Worm (Caenorhabditis elegans): Measurements from ENCODE around the gene C01G10.4.

C01G10.4 gene

ce11 chrV:15078560-15078959, 11.0 kb upstream of the C01G10.4 start:
- TF ChIP-seq F37D6.2 (tag; optimal IDR thresholded peaks at IDR 0.05), result no peak
- TF ChIP-seq arid-1 (GFP tag; conservative IDR thresholded peaks at IDR 0.05), result no peak
- TF ChIP-seq egl-43 (GFP tag; IDR thresholded peaks at IDR 0.05), result no peak
- TF ChIP-seq daf-16 (GFP tag; optimal IDR thresholded peaks at IDR 0.05), result no peak
- TF ChIP-seq daf-16 (tag; optimal IDR thresholded peaks at IDR 0.05), result no peak
- no peak for TF ChIP-seq pha-4 (GFP tag; IDR thresholded peaks at IDR 0.05)
- TF ChIP-seq pha-4 (tag; optimal IDR thresholded peaks at IDR 0.05), result no peak
- TF ChIP-seq set-16 (GFP tag; IDR thresholded peaks at IDR 0.05), result no peak
- TF ChIP-seq ctbp-1 (GFP tag; IDR thresholded peaks at IDR 0.05), result no peak
- TF ChIP-seq dve-1 (tag; optimal IDR thresholded peaks at IDR 0.05; ENCODE audit: insufficient read depth), result no peak
- TF ChIP-seq nhr-6 (tag; optimal IDR thresholded peaks at IDR 0.05), result no peak
- no peak for TF ChIP-seq nhr-41 (GFP tag; IDR thresholded peaks at IDR 0.05)
- no peak for TF ChIP-seq nhr-237 (tag; optimal IDR thresholded peaks at IDR 0.05)
- TF ChIP-seq Y5F2A.4 (GFP tag; optimal IDR thresholded peaks at IDR 0.05), result no peak
- no peak for TF ChIP-seq mxl-3 (GFP tag; optimal IDR thresholded peaks at IDR 0.05)
- no peak for TF ChIP-seq snpc-1.2 (GFP tag; IDR thresholded peaks at IDR 0.05)
- no peak for TF ChIP-seq spr-1 (tag; optimal IDR thresholded peaks at IDR 0.05)

- TF ChIP-seq nhr-77 (tag; optimal IDR thresholded peaks at IDR 0.05) (no peak), jun-1 (tag; optimal IDR thresholded peaks at IDR 0.05) (no peak), aha-1 (tag) (peak; percentile 31), spr-1 (tag; optimal IDR thresholded peaks at IDR 0.05) (peak; percentile 31), nhr-102 (tag; optimal IDR thresholded peaks at IDR 0.05) (peak; percentile 8), D1046.2 (GFP tag; IDR thresholded peaks at IDR 0.05) (no peak), F26F4.8 (GFP tag; conservative IDR thresholded peaks at IDR 0.05) (no peak), F44E2.7 (GFP tag; IDR thresholded peaks at IDR 0.05) (no peak), nhr-76 (tag; optimal IDR thresholded peaks at IDR 0.05) (no peak), F10B5.3 (tag; optimal IDR thresholded peaks at IDR 0.05) (no peak), Y48G9A.11 (GFP tag; IDR thresholded peaks at IDR 0.05) (no peak), rbr-2 (tag; optimal IDR thresholded peaks at IDR 0.05) (peak; percentile 36), Y105C5A.15 (GFP tag; IDR thresholded peaks at IDR 0.05) (no peak), nhr-6 (tag; optimal IDR thresholded peaks at IDR 0.05) (peak; percentile 69), daf-19 (GFP tag; conservative IDR thresholded peaks at IDR 0.05) (no peak), Y5F2A.4 (GFP tag; optimal IDR thresholded peaks at IDR 0.05) (no peak), ceh-82 (tag; optimal IDR thresholded peaks at IDR 0.05) (no peak), hlh-30 (tag; optimal IDR thresholded peaks at IDR 0.05; ENCODE audit: insufficient read depth) (peak; percentile 3), mep-1 (tag; optimal IDR thresholded peaks at IDR 0.05) (peak; percentile 48), nhr-11 (tag; optimal IDR thresholded peaks at IDR 0.05) (no peak), unc-130 (GFP tag; optimal IDR thresholded peaks at IDR 0.05) (peak; percentile 89), lin-29 (GFP tag; IDR thresholded peaks at IDR 0.05) (no peak), snpc-4 (tag; optimal IDR thresholded peaks at IDR 0.05) (no peak), mxl-3 (GFP tag; optimal IDR thresholded peaks at IDR 0.05) (no peak), nhr-237 (tag; optimal IDR thresholded peaks at IDR 0.05) (no peak), dpl-1 (GFP tag; optimal IDR thresholded peaks at IDR 0.05) (peak; percentile 63), dve-1 (tag; optimal IDR thresholded peaks at IDR 0.05; ENCODE audit: insufficient read depth) (peak; percentile 39), madf-9 (GFP tag; conservative IDR thresholded peaks at IDR 0.05) (0 out of 2 replicates have a peak, but pooled peaks have one; percentile 24), F49E8.2 (tag; optimal IDR thresholded peaks at IDR 0.05; ENCODE audit: borderline replicate concordance) (peak; percentile 1), Y75B8A.6 (GFP tag; IDR thresholded peaks at IDR 0.05) (no peak), aly-2 (tag; optimal IDR thresholded peaks at IDR 0.05) (no peak), nhr-28 (tag; optimal IDR thresholded peaks at IDR 0.05) (no peak), lsy-2 (tag; optimal IDR thresholded peaks at IDR 0.05) (peak in 1 of 2 experiments; percentile 80), lin-39 (tag; optimal IDR thresholded peaks at IDR 0.05) (no peak), fkh-10 (GFP tag; optimal IDR thresholded peaks at IDR 0.05) (no peak), gei-8 (GFP tag; optimal IDR thresholded peaks at IDR 0.05) (no peak), mdl-1 (tag; optimal IDR thresholded peaks at IDR 0.05) (no peak), T20F7.1 (GFP tag; optimal IDR thresholded peaks at IDR 0.05) (peak; percentile 33), ctbp-1 (GFP tag; IDR thresholded peaks at IDR 0.05) (no peak), spr-3 (GFP tag; optimal IDR thresholded peaks at IDR 0.05) (no peak), R02D3.7 (tag; optimal IDR thresholded peaks at IDR 0.05) (no peak)
Observed at ce11 chrV:15082291-15082690, 7.2 kb upstream of the C01G10.4 start, which contains the start of the genes C01G10.10 and C01G10.9. C01G10.10 (minus strand) TSS chrV:15082441. C01G10.9 (plus strand) TSS chrV:15082530.
